Fruit fly (Drosophila melanogaster) Kc167 (cell line): ENCODE results near the gene CG31249.

Experiments used
- Myc ChIP-seq: fragments of >200 bp; optimal IDR thresholded peaks from 2 replicates; lab custom pipeline; 2017; ENCODE audit warnings: missing external identifiers
- Sin3A ChIP-seq: fragments of >200 bp; optimal IDR thresholded peaks from 2 replicates; lab custom pipeline; 2018; ENCODE audit warnings: missing external identifiers
- h ChIP-seq: fragments of >200 bp; optimal IDR thresholded peaks from 3 replicates; lab custom pipeline; 2018; ENCODE audit warnings: missing external identifiers
- insv ChIP-seq: fragments of >200 bp; optimal IDR thresholded peaks from 3 replicates; lab custom pipeline; 2018; ENCODE audit warnings: missing external identifiers
- psq ChIP-seq: fragments of >200 bp; optimal IDR thresholded peaks from 2 replicates; lab custom pipeline; 2017; ENCODE audit warnings: missing external identifiers
- ttk ChIP-seq: sonication (Bioruptor generic); optimal IDR thresholded peaks from 2 replicates; lab custom pipeline; 2017; ENCODE audit warnings: missing external identifiers

The CG31249 gene

DNA sequence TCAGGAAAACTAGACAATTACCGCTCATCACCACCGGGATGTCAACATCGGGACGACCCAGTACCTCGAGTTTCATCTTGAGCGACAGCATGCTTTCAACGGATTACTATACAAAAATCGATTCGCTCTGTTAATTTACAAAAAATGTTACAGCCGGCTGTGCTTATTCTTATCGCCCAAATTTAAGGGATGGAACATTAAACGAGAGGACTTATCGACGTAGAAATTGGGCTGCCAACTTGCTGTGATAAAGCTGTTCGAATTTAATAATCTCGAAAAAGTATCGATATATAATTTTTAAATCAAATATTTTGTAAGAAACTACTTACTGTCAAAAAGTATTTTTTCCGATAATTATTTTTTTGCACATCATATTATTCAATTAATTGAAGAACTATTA lies at the start of gene CG31249:
Gene CG31249 (minus strand): TSS at position 197 of the 400 bp plus-strand sequence.
- TF ChIP-seq psq (lab: Kevin White, UChicago) (no peak), Myc (lab: Kevin White, UChicago) (no peak), insv (lab: Kevin White, UChicago) (no peak), ttk (lab: Kevin White, UChicago) (no peak), h (lab: Kevin White, UChicago) (no peak), Sin3A (lab: Kevin White, UChicago) (no peak)

- TF ChIP-seq Sin3A (lab: Kevin White, UChicago), result no peak
- TF ChIP-seq psq (lab: Kevin White, UChicago), result no peak
- TF ChIP-seq Myc (lab: Kevin White, UChicago), result no peak
- TF ChIP-seq h (lab: Kevin White, UChicago), result no peak
- no peak for TF ChIP-seq insv (lab: Kevin White, UChicago)
- TF ChIP-seq ttk (lab: Kevin White, UChicago), result no peak
Observed at dm6 chr3R:17736311-17736710, 49.4 kb upstream of the CG31249 start, which contains the start of gene TyrRII. TSS of gene TyrRII (plus strand) at chr3R:17736611.

dm6 chr3R:17733261-17733660 lies 46.4 kb upstream of the CG31249 start, which contains the start of gene CG14321:
TSS of gene CG14321 (plus strand) at chr3R:17733598.
- TF ChIP-seq psq (lab: Kevin White, UChicago) (no peak), Sin3A (lab: Kevin White, UChicago) (no peak), h (lab: Kevin White, UChicago) (no peak), insv (lab: Kevin White, UChicago) (no peak)

- TF ChIP-seq insv (lab: Kevin White, UChicago), result no peak
- no peak for TF ChIP-seq Myc (lab: Kevin White, UChicago)
- TF ChIP-seq psq (lab: Kevin White, UChicago), result no peak
- TF ChIP-seq h (lab: Kevin White, UChicago), result no peak
- TF ChIP-seq ttk (lab: Kevin White, UChicago), result no peak
- TF ChIP-seq Sin3A (lab: Kevin White, UChicago), result no peak
Observed at dm6 chr3R:17725558-17725957, 38.7 kb upstream of the CG31249 start, which contains the start of gene Lgr1. TSS of gene Lgr1 (plus strand) at chr3R:17725777.

- TF ChIP-seq Myc (lab: Kevin White, UChicago), result no peak
- TF ChIP-seq h (lab: Kevin White, UChicago), result no peak
- TF ChIP-seq ttk (lab: Kevin White, UChicago), result no peak
- no peak for TF ChIP-seq Sin3A (lab: Kevin White, UChicago)
- TF ChIP-seq psq (lab: Kevin White, UChicago), result no peak
- no peak for TF ChIP-seq insv (lab: Kevin White, UChicago)
Observed at dm6 chr3R:17724963-17725362, 38.1 kb upstream of the CG31249 start, which contains the start of gene Atg8b. TSS of gene Atg8b (minus strand) at chr3R:17725063.

dm6 chr3R:17718760-17719625 lies 32.1 kb upstream of the CG31249 start, which contains the start of gene Pxt:
TSS of gene Pxt (plus strand) at chr3R:17719454.
- no peak for TF ChIP-seq Sin3A (lab: Kevin White, UChicago)
- TF ChIP-seq insv (lab: Kevin White, UChicago), result no peak
- no peak for TF ChIP-seq ttk (lab: Kevin White, UChicago)
- no peak for TF ChIP-seq Myc (lab: Kevin White, UChicago)
- TF ChIP-seq h (lab: Kevin White, UChicago), result no peak
- TF ChIP-seq psq (lab: Kevin White, UChicago), result no peak

DNA sequence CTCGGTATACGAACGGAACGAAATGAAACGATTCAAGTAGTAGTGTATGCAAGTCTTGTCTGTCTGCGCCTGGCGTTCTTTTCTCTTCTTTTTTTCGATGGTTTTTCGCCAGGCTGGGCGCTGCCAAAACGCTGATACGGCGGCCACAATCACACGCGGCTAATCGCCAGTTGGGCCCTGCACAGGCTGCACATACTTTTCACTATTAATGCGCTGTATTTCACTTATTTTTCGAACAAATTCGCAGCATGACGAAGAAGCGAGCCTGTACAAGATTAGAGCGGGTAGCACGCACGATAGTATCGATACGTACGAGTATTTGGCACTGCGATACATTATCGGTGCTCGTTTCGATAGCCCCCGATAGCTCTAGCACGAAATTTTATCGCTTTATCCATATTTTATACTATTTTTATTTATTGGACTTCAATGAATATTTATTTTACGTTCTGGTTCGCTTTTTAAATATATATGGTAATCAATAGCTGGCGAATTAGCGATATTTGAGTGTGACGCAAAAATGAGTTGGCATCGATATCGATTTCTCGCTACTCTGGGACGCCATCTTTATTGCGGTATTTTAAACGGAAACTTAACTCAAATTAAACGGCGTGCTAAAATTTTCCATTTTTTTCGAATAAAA lies 31.3 kb upstream of the CG31249 start, which contains the start of gene osa:
Gene osa (minus strand): TSS at position 300 of the 643 bp plus-strand sequence.
- TF ChIP-seq insv (lab: Kevin White, UChicago), result no peak
- no peak for TF ChIP-seq h (lab: Kevin White, UChicago)
- no peak for TF ChIP-seq ttk (lab: Kevin White, UChicago)
- no peak for TF ChIP-seq Myc (lab: Kevin White, UChicago)
- no peak for TF ChIP-seq Sin3A (lab: Kevin White, UChicago)
- no peak for TF ChIP-seq psq (lab: Kevin White, UChicago)

DNA sequence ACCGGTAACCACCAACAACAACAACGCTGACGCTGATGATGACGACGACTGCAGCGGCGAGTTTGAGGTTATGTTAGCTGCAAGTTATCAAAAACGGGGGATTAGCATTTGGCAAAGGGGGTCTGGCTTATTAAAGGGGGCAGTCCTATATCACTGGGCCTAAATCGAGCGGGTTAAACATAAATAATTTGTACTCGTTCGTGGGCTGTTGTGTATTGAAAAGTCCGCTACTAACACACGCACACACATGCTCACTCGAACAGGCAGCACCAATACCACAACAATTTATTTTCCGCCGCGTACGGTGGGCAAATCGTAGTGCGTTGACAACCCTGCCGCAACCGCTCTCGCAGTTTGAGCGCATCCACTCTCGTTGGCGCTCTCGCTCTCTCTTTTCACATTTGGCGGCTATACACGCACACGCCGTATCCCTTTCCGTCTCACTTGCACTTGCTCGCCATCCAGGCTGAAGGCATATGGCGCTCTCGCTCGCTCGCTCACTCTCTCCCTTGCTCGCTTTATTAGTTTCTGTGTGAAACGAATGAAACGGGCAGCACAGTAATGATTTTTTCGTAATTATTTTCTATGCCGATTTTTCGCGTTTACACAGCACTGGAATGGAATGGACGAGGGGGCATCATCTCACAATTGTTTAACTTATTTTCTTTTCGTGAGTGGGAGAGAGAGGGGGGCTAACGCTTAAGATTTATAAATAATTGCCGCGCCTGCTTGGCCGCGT lies 30.2 kb upstream of the CG31249 start:
- TF ChIP-seq Myc (lab: Kevin White, UChicago) (no peak), ttk (lab: Kevin White, UChicago) (no peak), Sin3A (lab: Kevin White, UChicago) (no peak), psq (lab: Kevin White, UChicago) (no peak), insv (lab: Kevin White, UChicago) (no peak), h (lab: Kevin White, UChicago) (no peak)

dm6 chr3R:17714773-17715344 lies 28.0 kb upstream of the CG31249 start:
- TF ChIP-seq psq (lab: Kevin White, UChicago) (no peak), Myc (lab: Kevin White, UChicago) (no peak), ttk (lab: Kevin White, UChicago) (no peak), insv (lab: Kevin White, UChicago) (no peak), Sin3A (lab: Kevin White, UChicago) (no peak), h (lab: Kevin White, UChicago) (no peak)

dm6 chr3R:17714370-17714769 lies 27.5 kb upstream of the CG31249 start:
- no peak for TF ChIP-seq ttk (lab: Kevin White, UChicago)
- no peak for TF ChIP-seq psq (lab: Kevin White, UChicago)
- TF ChIP-seq h (lab: Kevin White, UChicago), result no peak
- TF ChIP-seq Myc (lab: Kevin White, UChicago), result no peak
- TF ChIP-seq Sin3A (lab: Kevin White, UChicago), result no peak
- no peak for TF ChIP-seq insv (lab: Kevin White, UChicago)
